Worm (Caenorhabditis elegans): ENCODE measurements around the gene col-130.

col-130 gene

ce11 chrIV:12441715-12442114 is 13.4 kb upstream of the col-130 start, which contains the start of gene C25G4.17:
C25G4.17 (plus strand) TSS chrIV:12442015.
- TF ChIP-seq nhr-28 (tag; optimal IDR thresholded peaks at IDR 0.05), result no peak
- TF ChIP-seq nhr-12 (tag; optimal IDR thresholded peaks at IDR 0.05), result no peak
- no peak for TF ChIP-seq ztf-11 (tag; optimal IDR thresholded peaks at IDR 0.05)
- no peak for TF ChIP-seq eor-1 (tag; optimal IDR thresholded peaks at IDR 0.05)
- TF ChIP-seq ama-1 (optimal IDR thresholded peaks at IDR 0.05), result no peak

- no peak for TF ChIP-seq lsy-12 (tag; optimal IDR thresholded peaks at IDR 0.05)
- TF ChIP-seq elt-1 (tag; optimal IDR thresholded peaks at IDR 0.05), result no peak
- no peak for TF ChIP-seq pqm-1 (tag; optimal IDR thresholded peaks at IDR 0.05)
- no peak for TF ChIP-seq ceh-16 (tag; optimal IDR thresholded peaks at IDR 0.05)
- no peak for TF ChIP-seq snpc-4 (tag; optimal IDR thresholded peaks at IDR 0.05)
- TF ChIP-seq skn-1 (tag; optimal IDR thresholded peaks at IDR 0.05), result no peak
- no peak for TF ChIP-seq ztf-11 (tag; optimal IDR thresholded peaks at IDR 0.05)
- TF ChIP-seq pha-4 (tag; optimal IDR thresholded peaks at IDR 0.05), result no peak
- TF ChIP-seq nhr-11 (tag; optimal IDR thresholded peaks at IDR 0.05), result no peak
- no peak for TF ChIP-seq ztf-4 (tag; optimal IDR thresholded peaks at IDR 0.05)
- TF ChIP-seq mml-1 (tag; optimal IDR thresholded peaks at IDR 0.05), result no peak
- TF ChIP-seq elt-3 (tag; optimal IDR thresholded peaks at IDR 0.05), result no peak
- no peak for TF ChIP-seq mdl-1 (tag; optimal IDR thresholded peaks at IDR 0.05)
- no peak for TF ChIP-seq aly-2 (tag; optimal IDR thresholded peaks at IDR 0.05)
- TF ChIP-seq fos-1 (tag; optimal IDR thresholded peaks at IDR 0.05), result no peak
- TF ChIP-seq eor-1 (tag; optimal IDR thresholded peaks at IDR 0.05), result no peak
- no peak for TF ChIP-seq daf-12 (tag; optimal IDR thresholded peaks at IDR 0.05)
These were observed 10.0 kb upstream of the col-130 start, which contains the start of gene clec-185 for ce11 chrIV:12438359-12438758. clec-185 (plus strand) TSS chrIV:12438659.

ce11 chrIV:12435442-12435841 is 7.1 kb upstream of the col-130 start, which contains the start of gene irg-4:
irg-4 (plus strand) TSS chrIV:12435833.
- TF ChIP-seq nhr-28 (tag; optimal IDR thresholded peaks at IDR 0.05), result no peak
- no peak for TF ChIP-seq snpc-4 (tag; optimal IDR thresholded peaks at IDR 0.05)
- no peak for TF ChIP-seq egl-5 (tag; optimal IDR thresholded peaks at IDR 0.05)
- no peak for TF ChIP-seq nhr-237 (tag; optimal IDR thresholded peaks at IDR 0.05)
- TF ChIP-seq eor-1 (tag; optimal IDR thresholded peaks at IDR 0.05), result no peak
- TF ChIP-seq ama-1 (optimal IDR thresholded peaks at IDR 0.05), result no peak
- peak; percentile 23 for TF ChIP-seq jun-1 (tag; optimal IDR thresholded peaks at IDR 0.05)
- no peak for TF ChIP-seq ceh-28 (tag; optimal IDR thresholded peaks at IDR 0.05)
- peak; percentile 91 for TF ChIP-seq pqm-1 (tag; optimal IDR thresholded peaks at IDR 0.05)
- TF ChIP-seq nhr-76 (tag; optimal IDR thresholded peaks at IDR 0.05), result no peak
- TF ChIP-seq elt-2 (tag; optimal IDR thresholded peaks at IDR 0.05), result peak; percentile 96
- no peak for TF ChIP-seq nhr-43 (tag; optimal IDR thresholded peaks at IDR 0.05; ENCODE audit: poor library complexity, severe bottlenecking)
- no peak for TF ChIP-seq lin-15B (tag; optimal IDR thresholded peaks at IDR 0.05)
- TF ChIP-seq ceh-9 (tag; optimal IDR thresholded peaks at IDR 0.05), result no peak
- TF ChIP-seq lin-39 (tag; optimal IDR thresholded peaks at IDR 0.05), result no peak
- no peak for TF ChIP-seq mml-1 (tag; optimal IDR thresholded peaks at IDR 0.05)

- TF ChIP-seq hmg-11 (tag; optimal IDR thresholded peaks at IDR 0.05) (no peak), nhr-43 (tag; optimal IDR thresholded peaks at IDR 0.05; ENCODE audit: poor library complexity, severe bottlenecking) (no peak), ceh-28 (tag; optimal IDR thresholded peaks at IDR 0.05) (no peak), mml-1 (tag; optimal IDR thresholded peaks at IDR 0.05) (no peak), daf-12 (tag; optimal IDR thresholded peaks at IDR 0.05) (no peak), nhr-23 (tag; optimal IDR thresholded peaks at IDR 0.05) (no peak), zag-1 (tag; optimal IDR thresholded peaks at IDR 0.05) (no peak), ama-1 (optimal IDR thresholded peaks at IDR 0.05) (no peak), lin-39 (tag; optimal IDR thresholded peaks at IDR 0.05) (no peak)
These were observed 4.0 kb upstream of the col-130 start, which contains the start of gene clec-184 for ce11 chrIV:12432340-12432739. clec-184 (plus strand) TSS chrIV:12432640.

- TF ChIP-seq elt-1 (tag; optimal IDR thresholded peaks at IDR 0.05) (no peak), elt-3 (tag; optimal IDR thresholded peaks at IDR 0.05) (no peak), fos-1 (tag; optimal IDR thresholded peaks at IDR 0.05) (no peak)
These were observed 3.4 kb upstream of the col-130 start for ce11 chrIV:12431755-12432154.

ce11 chrIV:12429504-12429903 is 1.2 kb upstream of the col-130 start:
- TF ChIP-seq elt-1 (tag; optimal IDR thresholded peaks at IDR 0.05) (peak; percentile 81), egl-27 (tag; optimal IDR thresholded peaks at IDR 0.05) (no peak), nhr-25 (tag; optimal IDR thresholded peaks at IDR 0.05) (peak; percentile 89)
